Fruit fly (Drosophila melanogaster): ENCODE measurements around the gene Coq6.
A peak's percentile ranks its signal among the peaks of the same experiment; 100 is the strongest.

Coq6 gene

dm6 chr2L:5569503-5569902 is 37.5 kb upstream of the Coq6 start (continued):
- peak; percentile 33; the same call in 1 of the 2 replicates for TF ChIP-seq Oaz (GFP tag; IDR thresholded peaks at IDR 0.05)
- TF ChIP-seq D19B (GFP tag; optimal IDR thresholded peaks at IDR 0.05): no peak
- no peak for TF ChIP-seq stwl (tag; optimal IDR thresholded peaks at IDR 0.05)
- no peak for TF ChIP-seq CG4360 (GFP tag; IDR thresholded peaks at IDR 0.05)
- TF ChIP-seq CG17829 (tag; optimal IDR thresholded peaks at IDR 0.05): no peak
- TF ChIP-seq jigr1 (GFP tag; IDR thresholded peaks at IDR 0.05): no peak
- TF ChIP-seq crp (GFP tag; optimal IDR thresholded peaks at IDR 0.05): no peak
- TF ChIP-seq HLH4C (GFP tag; IDR thresholded peaks at IDR 0.05; ENCODE audit: partially characterized antibody): no peak
- TF ChIP-seq Myb (GFP tag; optimal IDR thresholded peaks at IDR 0.05): no peak
- no peak for TF ChIP-seq hth (optimal IDR thresholded peaks at IDR 0.05)
- no peak for TF ChIP-seq CG8478 (optimal IDR thresholded peaks at IDR 0.05)
- no peak for TF ChIP-seq cas (GFP tag; IDR thresholded peaks at IDR 0.05)
- no peak for TF ChIP-seq ash1 (GFP tag; optimal IDR thresholded peaks at IDR 0.05)
- TF ChIP-seq run (tag; optimal IDR thresholded peaks at IDR 0.05): no peak
- no peak for TF ChIP-seq CG31365 (tag; optimal IDR thresholded peaks at IDR 0.05)
- TF ChIP-seq CG3281 (GFP tag; optimal IDR thresholded peaks at IDR 0.05): peak; percentile 34
- 0 out of 3 replicates have a peak, but pooled peaks have one; percentile 19 for TF ChIP-seq CG7357 (GFP tag; IDR thresholded peaks at IDR 0.05)
- TF ChIP-seq Eip74EF (GFP tag; optimal IDR thresholded peaks at IDR 0.05): no peak
- TF ChIP-seq CG2678 (tag; optimal IDR thresholded peaks at IDR 0.05): no peak
- TF ChIP-seq CG12391 (tag; optimal IDR thresholded peaks at IDR 0.05): no peak
- TF ChIP-seq CrebB (tag; optimal IDR thresholded peaks at IDR 0.05): no peak
- TF ChIP-seq zf30C (GFP tag; optimal IDR thresholded peaks at IDR 0.05): no peak
- TF ChIP-seq CG11093 (GFP tag; IDR thresholded peaks at IDR 0.05): no peak; the same call in 2 of the 3 replicates
- peak; percentile 44 for TF ChIP-seq CG32772 (GFP tag; IDR thresholded peaks at IDR 0.05)
- no peak for TF ChIP-seq CG18262 (tag; optimal IDR thresholded peaks at IDR 0.05)
- TF ChIP-seq CG12155 (GFP tag; optimal IDR thresholded peaks at IDR 0.05): no peak
- no peak for TF ChIP-seq amos (GFP tag; IDR thresholded peaks at IDR 0.05; ENCODE audit: partially characterized antibody)
- peak; percentile 58 for TF ChIP-seq CG9932 (GFP tag; IDR thresholded peaks at IDR 0.05)
- no peak for TF ChIP-seq dan (GFP tag; IDR thresholded peaks at IDR 0.05)
- TF ChIP-seq Antp (GFP tag; optimal IDR thresholded peaks at IDR 0.05): no peak
- TF ChIP-seq chinmo (GFP tag; IDR thresholded peaks at IDR 0.05; ENCODE audit: partially characterized antibody): no peak
- TF ChIP-seq CG6683 (GFP tag; optimal IDR thresholded peaks at IDR 0.05): no peak
- peak; percentile 93 for TF ChIP-seq Ets65A (GFP tag)
- TF ChIP-seq Lhr (GFP tag; optimal IDR thresholded peaks at IDR 0.05): no peak
- TF ChIP-seq luna (GFP tag; optimal IDR thresholded peaks at IDR 0.05): no peak
- no peak for TF ChIP-seq ssp (GFP tag; IDR thresholded peaks at IDR 0.05)
- no peak for TF ChIP-seq TFAM (GFP tag; optimal IDR thresholded peaks at IDR 0.05)
- TF ChIP-seq corto (GFP tag; optimal IDR thresholded peaks at IDR 0.05): no peak
- no peak for TF ChIP-seq CG12744 (GFP tag; optimal IDR thresholded peaks at IDR 0.05)
- peak; percentile 4 for TF ChIP-seq fd96Cb (tag; optimal IDR thresholded peaks at IDR 0.05)
- TF ChIP-seq wek (GFP tag; optimal IDR thresholded peaks at IDR 0.05): no peak
- no peak for TF ChIP-seq zfh2 (GFP tag; optimal IDR thresholded peaks at IDR 0.05)
- no peak for TF ChIP-seq CG3407 (GFP tag; optimal IDR thresholded peaks at IDR 0.05)
- no peak for TF ChIP-seq CG16815 (GFP tag; optimal IDR thresholded peaks at IDR 0.05)
- TF ChIP-seq CG13296 (GFP tag; optimal IDR thresholded peaks at IDR 0.05): peak; percentile 22
- no peak for TF ChIP-seq CG5953 (GFP tag; IDR thresholded peaks at IDR 0.05)
- TF ChIP-seq CG10366 (GFP tag; IDR thresholded peaks at IDR 0.05): peak; percentile 36; the same call in 1 of the 2 replicates
- TF ChIP-seq Opbp (GFP tag; IDR thresholded peaks at IDR 0.05; ENCODE audit: partially characterized antibody): no peak
- TF ChIP-seq Ptx1 (GFP tag; IDR thresholded peaks at IDR 0.05): peak; percentile 54; the same call in 1 of the 2 replicates
- peak; percentile 38 for TF ChIP-seq Hmr (GFP tag; optimal IDR thresholded peaks at IDR 0.05)
- no peak for TF ChIP-seq tio (GFP tag; optimal IDR thresholded peaks at IDR 0.05)
- no peak for TF ChIP-seq bab2 (GFP tag; optimal IDR thresholded peaks at IDR 0.05)

Data from whole organism, embryonic.